Worm (Caenorhabditis elegans): Measurements from ENCODE around the gene srw-15.

ce11 chrV:15264131-15264530, 33.8 kb downstream of the srw-15 start, which contains the start of gene M01B2.12:
- TF ChIP-seq hlh-6 (tag; optimal IDR thresholded peaks at IDR 0.05) (no peak), ttx-3 (tag; optimal IDR thresholded peaks at IDR 0.05) (no peak), pros-1 (tag; optimal IDR thresholded peaks at IDR 0.05) (no peak)
